Fruit fly (Drosophila melanogaster) whole organism, prepupa: ENCODE results near the gene CG8851.

ENCODE experiments used
- Blimp-1 ChIP-seq: fragments of 200-800 bp; sonication (Bioruptor generic); optimal IDR thresholded peaks from 3 replicates; lab custom pipeline; 2017; ENCODE audit warnings: missing biosample characterization, missing genetic modification characterization, mild to moderate bottlenecking, moderate library complexity, missing genetic modification reagents
- CG10631 ChIP-seq: fragments of 200-800 bp; sonication (Bioruptor generic); optimal IDR thresholded peaks from 2 replicates; lab custom pipeline; 2016; ENCODE audit warnings: missing biosample characterization, missing genetic modification characterization
- CG10669 ChIP-seq: fragments of 200-800 bp; sonication (Bioruptor generic); optimal IDR thresholded peaks from 3 replicates; lab custom pipeline; 2018; ENCODE audit warnings: missing biosample characterization, mild to moderate bottlenecking, missing genetic modification characterization, moderate library complexity
- CG11294 ChIP-seq: fragments of 200-800 bp; sonication (Bioruptor generic); IDR thresholded peaks from 2 replicates; pipeline ENCODE4 v1.3.6; 2022; ENCODE audit warnings: missing biosample characterization, missing genetic modification characterization
- CG11762 ChIP-seq: fragments of 200-800 bp; sonication (Bioruptor generic); optimal IDR thresholded peaks from 3 replicates; lab custom pipeline; 2016; ENCODE audit warnings: missing biosample characterization, missing genetic modification characterization; ENCODE audit not compliant: insufficient read depth
- CG15336 ChIP-seq: fragments of 200-800 bp; sonication (Bioruptor generic); IDR thresholded peaks from 2 replicates; pipeline ENCODE4 v1.3.6; 2022; ENCODE audit warnings: missing biosample characterization, missing genetic modification characterization
- CG1621 ChIP-seq: fragments of 200-800 bp; sonication (Bioruptor generic); optimal IDR thresholded peaks from 3 replicates; lab custom pipeline; 2018; ENCODE audit warnings: missing biosample characterization, mild to moderate bottlenecking, missing genetic modification characterization
- CG32006 ChIP-seq: fragments of 200-800 bp; sonication (Bioruptor generic); optimal IDR thresholded peaks from 3 replicates; lab custom pipeline; 2017; ENCODE audit warnings: missing biosample characterization, mild to moderate bottlenecking, missing genetic modification characterization
- CG34406 ChIP-seq: fragments of 200-800 bp; sonication (Bioruptor generic); optimal IDR thresholded peaks from 3 replicates; lab custom pipeline; 2016; ENCODE audit warnings: missing biosample characterization, missing genetic modification characterization
- CG3919 ChIP-seq: fragments of 200-800 bp; sonication (Bioruptor generic); optimal IDR thresholded peaks from 3 replicates; lab custom pipeline; 2016; ENCODE audit warnings: missing biosample characterization, missing genetic modification characterization
- CG4318 ChIP-seq: fragments of 200-800 bp; sonication (Bioruptor generic); optimal IDR thresholded peaks from 3 replicates; lab custom pipeline; 2017; ENCODE audit warnings: missing biosample characterization, mild to moderate bottlenecking, missing genetic modification characterization
- CG6163 ChIP-seq: fragments of 200-800 bp; sonication (Bioruptor generic); IDR thresholded peaks from 3 replicates; pipeline ENCODE4 v1.3.6; 2022; ENCODE audit warnings: missing biosample characterization, missing genetic modification characterization
- CG6276 ChIP-seq: fragments of 200-800 bp; sonication (Bioruptor generic); optimal IDR thresholded peaks from 2 replicates; lab custom pipeline; 2017; ENCODE audit warnings: missing biosample characterization, mild to moderate bottlenecking, missing genetic modification characterization
- CG6792 ChIP-seq: fragments of 200-800 bp; sonication (Bioruptor generic); optimal IDR thresholded peaks from 3 replicates; lab custom pipeline; 2016; ENCODE audit warnings: missing biosample characterization, missing genetic modification characterization
- CG6808 ChIP-seq: fragments of 200-800 bp; sonication (Bioruptor generic); optimal IDR thresholded peaks from 3 replicates; lab custom pipeline; 2017; ENCODE audit warnings: missing biosample characterization, missing genetic modification characterization, mild to moderate bottlenecking, moderate library complexity, missing genetic modification reagents
- CG6854 ChIP-seq: fragments of 200-800 bp; sonication (Bioruptor generic); optimal IDR thresholded peaks from 2 replicates; lab custom pipeline; 2017; ENCODE audit warnings: missing biosample characterization, mild to moderate bottlenecking, missing genetic modification characterization
- CG8119 ChIP-seq: fragments of 200-800 bp; sonication (Bioruptor generic); IDR thresholded peaks from 3 replicates; pipeline ENCODE4 v1.3.6; 2022; ENCODE audit warnings: missing biosample characterization, missing genetic modification characterization
- Eip75B ChIP-seq: fragments of 200-800 bp; sonication (Bioruptor generic); optimal IDR thresholded peaks from 3 replicates; lab custom pipeline; 2016; ENCODE audit warnings: missing biosample characterization, missing genetic modification characterization
- Eip78C ChIP-seq: fragments of 200-800 bp; sonication (Bioruptor generic); peaks from one replicate; lab custom pipeline; 2016; ENCODE audit warnings: missing biosample characterization, missing genetic modification characterization
- Gug ChIP-seq: fragments of 200-800 bp; sonication (Bioruptor generic); IDR thresholded peaks from 2 replicates; pipeline ENCODE4 v1.3.6; 2022; ENCODE audit warnings: missing biosample characterization, missing genetic modification characterization
- Hr39 ChIP-seq: fragments of 200-800 bp; sonication (Bioruptor generic); optimal IDR thresholded peaks from 2 replicates; lab custom pipeline; 2016; ENCODE audit warnings: missing biosample characterization, missing genetic modification characterization
- Hr4 ChIP-seq: fragments of 200-800 bp; sonication (Bioruptor generic); optimal IDR thresholded peaks from 3 replicates; lab custom pipeline; 2016; ENCODE audit warnings: missing biosample characterization, missing genetic modification characterization
- Lpt ChIP-seq: fragments of 200-800 bp; sonication (Bioruptor generic); optimal IDR thresholded peaks from 3 replicates; lab custom pipeline; 2016; ENCODE audit warnings: missing biosample characterization, missing genetic modification characterization
- OdsH ChIP-seq: fragments of 200-800 bp; sonication (Bioruptor generic); optimal IDR thresholded peaks from 3 replicates; lab custom pipeline; 2016; ENCODE audit warnings: missing biosample characterization, missing genetic modification characterization
- Sox15 ChIP-seq: fragments of 200-800 bp; sonication (Bioruptor generic); optimal IDR thresholded peaks from 3 replicates; lab custom pipeline; 2016; ENCODE audit warnings: missing biosample characterization, missing genetic modification characterization
- achi ChIP-seq: fragments of 200-800 bp; sonication (Bioruptor generic); optimal IDR thresholded peaks from 3 replicates; lab custom pipeline; 2016; ENCODE audit warnings: missing biosample characterization, missing genetic modification characterization
- dac ChIP-seq: fragments of 200-800 bp; sonication (Bioruptor generic); optimal IDR thresholded peaks from 2 replicates; lab custom pipeline; 2017; ENCODE audit warnings: missing biosample characterization, mild to moderate bottlenecking, missing genetic modification characterization
- dsx ChIP-seq: fragments of 200-800 bp; optimal IDR thresholded peaks from 3 replicates; lab custom pipeline; 2019; ENCODE audit warnings: missing biosample characterization, mild to moderate bottlenecking, missing genetic modification characterization, moderate library complexity; ENCODE audit not compliant: poor library complexity, severe bottlenecking
- eg ChIP-seq: fragments of 200-800 bp; sonication (Bioruptor generic); IDR thresholded peaks from 3 replicates; pipeline ENCODE4 v1.3.6; 2022; ENCODE audit warnings: missing biosample characterization, missing genetic modification characterization
- esn ChIP-seq: fragments of 200-800 bp; sonication (Bioruptor generic); optimal IDR thresholded peaks from 2 replicates; lab custom pipeline; 2016; ENCODE audit warnings: missing biosample characterization, mild to moderate bottlenecking, missing genetic modification characterization, moderate library complexity
- fd59A ChIP-seq: fragments of 200-800 bp; sonication (Bioruptor generic); optimal IDR thresholded peaks from 2 replicates; lab custom pipeline; 2017; ENCODE audit warnings: missing biosample characterization, mild to moderate bottlenecking, missing genetic modification characterization, missing genetic modification reagents
- net ChIP-seq: fragments of 200-800 bp; sonication (Bioruptor generic); optimal IDR thresholded peaks from 3 replicates; lab custom pipeline; 2016; ENCODE audit warnings: missing biosample characterization, missing genetic modification characterization
- pdm3 ChIP-seq: fragments of 200-800 bp; sonication (Bioruptor generic); optimal IDR thresholded peaks from 3 replicates; lab custom pipeline; 2016; ENCODE audit warnings: missing biosample characterization, missing genetic modification characterization
- salr ChIP-seq, 2 experiments: fragments of 200-800 bp; sonication (Bioruptor generic); optimal IDR thresholded peaks; 3 replicates each; lab custom pipeline; 2016 to 2018; ENCODE audit warnings: missing biosample characterization in 2 of 2, missing genetic modification characterization in 2 of 2, mild to moderate bottlenecking in 1 of 2
- ss ChIP-seq, 2 experiments: fragments of 200-800 bp; sonication (Bioruptor generic); optimal IDR thresholded peaks; 2 replicates in 1 of 2; 3 replicates in 1 of 2; lab custom pipeline; 2017 to 2018; ENCODE audit warnings: mild to moderate bottlenecking in 2 of 2, missing biosample characterization in 2 of 2, missing genetic modification characterization in 2 of 2, moderate library complexity in 1 of 2
- svp ChIP-seq: fragments of 200-800 bp; sonication (Bioruptor generic); peaks from one replicate; lab custom pipeline; 2016; ENCODE audit warnings: missing biosample characterization, missing genetic modification characterization
- vri ChIP-seq: fragments of 200-800 bp; sonication (Bioruptor generic); optimal IDR thresholded peaks from 3 replicates; lab custom pipeline; 2016; ENCODE audit warnings: missing biosample characterization, mild to moderate bottlenecking, missing genetic modification characterization

The CG8851 gene

dm6 chr2L:3483672-3484071 lies 35.8 kb upstream of the CG8851 start (continued):
- TF ChIP-seq Sox15 (GFP tag; lab: Kevin White, UChicago) (no peak), achi (GFP tag; lab: Kevin White, UChicago) (no peak), CG10669 (GFP tag; lab: Kevin White, UChicago) (no peak)

dm6 chr2L:3484759-3485158 lies 34.7 kb upstream of the CG8851 start:
- TF ChIP-seq OdsH (GFP tag; lab: Kevin White, UChicago) (no peak), CG11762 (GFP tag; lab: Kevin White, UChicago) (no peak), pdm3 (GFP tag; lab: Kevin White, UChicago) (no peak), svp (peak; percentile 19), CG3919 (GFP tag; lab: Kevin White, UChicago) (no peak), Eip78C (GFP tag; lab: Kevin White, UChicago) (peak; percentile 52), CG15336 (GFP tag; lab: Robert Waterston, UW) (peak; percentile 28; the same call in 1 of the 2 replicates), CG11294 (GFP tag; lab: Robert Waterston, UW) (no peak), achi (GFP tag; lab: Kevin White, UChicago) (no peak), CG10631 (GFP tag; lab: Kevin White, UChicago) (no peak), Gug (GFP tag; lab: Robert Waterston, UW) (no peak), Blimp-1 (GFP tag; lab: Kevin White, UChicago) (no peak), CG32006 (GFP tag; lab: Kevin White, UChicago) (peak; percentile 54), CG8119 (GFP tag; lab: Robert Waterston, UW) (peak; percentile 21; the same call in 1 of the 3 replicates), Hr4 (GFP tag; lab: Kevin White, UChicago) (peak; percentile 26), CG6808 (GFP tag; lab: Kevin White, UChicago) (no peak), CG1621 (tag; lab: Kevin White, UChicago) (no peak)

dm6 chr2L:3485506-3485905 lies 34.0 kb upstream of the CG8851 start:
- TF ChIP-seq CG6163 = 0 out of 3 replicates have a peak, but pooled peaks have one; percentile 16
- TF ChIP-seq CG34406 (GFP tag; lab: Kevin White, UChicago) = no peak
- peak; percentile 4 for TF ChIP-seq net (GFP tag; lab: Kevin White, UChicago)
- TF ChIP-seq CG8119 (GFP tag; lab: Robert Waterston, UW) = peak; percentile 76
- TF ChIP-seq Eip78C (GFP tag; lab: Kevin White, UChicago) = peak; percentile 30
- peak; percentile 23 for TF ChIP-seq CG4318
- no peak for TF ChIP-seq dsx (GFP tag; lab: Kevin White, UChicago)
- TF ChIP-seq dac = peak; percentile 13
- TF ChIP-seq OdsH (GFP tag; lab: Kevin White, UChicago) = peak; percentile 19
- no peak for TF ChIP-seq CG6792 (GFP tag; lab: Kevin White, UChicago)
- no peak for TF ChIP-seq esn (GFP tag; lab: Kevin White, UChicago)
- peak; percentile 69 for TF ChIP-seq CG32006 (GFP tag; lab: Kevin White, UChicago)
- TF ChIP-seq svp = peak; percentile 10
- TF ChIP-seq CG6808 (GFP tag; lab: Kevin White, UChicago) = no peak
- peak; percentile 44; the same call in 2 of the 3 replicates for TF ChIP-seq eg (GFP tag; lab: Robert Waterston, UW)
- TF ChIP-seq fd59A (GFP tag; lab: Kevin White, UChicago) = no peak
- TF ChIP-seq vri (GFP tag; lab: Kevin White, UChicago) = no peak
- peak; percentile 36 for TF ChIP-seq CG6276
- TF ChIP-seq ss (GFP tag; optimal IDR thresholded peaks at IDR 0.05; lab: Kevin White, UChicago) = no peak
- TF ChIP-seq CG10669 (GFP tag; lab: Kevin White, UChicago) = no peak
- no peak for TF ChIP-seq salr (GFP tag; optimal IDR thresholded peaks at IDR 0.05; lab: Kevin White, UChicago)
- peak; percentile 11 for TF ChIP-seq Lpt (GFP tag; lab: Kevin White, UChicago)
- no peak for TF ChIP-seq CG6854 (GFP tag; lab: Kevin White, UChicago)
- peak; percentile 66 for TF ChIP-seq CG15336 (GFP tag; lab: Robert Waterston, UW)
- no peak for TF ChIP-seq Hr39
- no peak for TF ChIP-seq Eip75B
- peak; percentile 62 for TF ChIP-seq Hr4 (GFP tag; lab: Kevin White, UChicago)
- TF ChIP-seq CG3919 (GFP tag; lab: Kevin White, UChicago) = no peak
